Worm (Caenorhabditis elegans): ENCODE data around the gene Y47A7.2.

Gene Y47A7.2

ce11 chrV:5198240-5198639, at the start of gene Y47A7.2:
Y47A7.2 (minus strand) TSS chrV:5198340.
- TF ChIP-seq elt-1 (tag; optimal IDR thresholded peaks at IDR 0.05; ENCODE audit: borderline replicate concordance, insufficient read depth) = no peak
- no peak for TF ChIP-seq snpc-4 (tag; optimal IDR thresholded peaks at IDR 0.05)
- TF ChIP-seq pha-4 (tag; optimal IDR thresholded peaks at IDR 0.05) = no peak
- TF ChIP-seq mls-2 (tag; optimal IDR thresholded peaks at IDR 0.05) = no peak
- TF ChIP-seq unc-62 (GFP tag; optimal IDR thresholded peaks at IDR 0.05) = no peak
- no peak for TF ChIP-seq tbx-8 (GFP tag; optimal IDR thresholded peaks at IDR 0.05)
- TF ChIP-seq zip-8 (tag; optimal IDR thresholded peaks at IDR 0.05) = no peak
- TF ChIP-seq hlh-1 (tag; optimal IDR thresholded peaks at IDR 0.05) = no peak
- TF ChIP-seq elt-3 (tag; optimal IDR thresholded peaks at IDR 0.05) = no peak
- no peak for TF ChIP-seq ces-1 (GFP tag; optimal IDR thresholded peaks at IDR 0.05)
- TF ChIP-seq M03D4.4 (tag; optimal IDR thresholded peaks at IDR 0.05) = no peak
- TF ChIP-seq unc-120 (tag; optimal IDR thresholded peaks at IDR 0.05; ENCODE audit: poor library complexity, severe bottlenecking) = no peak
- no peak for TF ChIP-seq bed-3 (GFP tag; optimal IDR thresholded peaks at IDR 0.05)
- no peak for TF ChIP-seq ham-2 (GFP tag; optimal IDR thresholded peaks at IDR 0.05)

ce11 chrV:5243036-5243435, 44.9 kb upstream of the Y47A7.2 start, which contains the start of gene cest-35.1:
cest-35.1 (minus strand) TSS chrV:5243136.
- TF ChIP-seq elt-1 (tag; optimal IDR thresholded peaks at IDR 0.05; ENCODE audit: borderline replicate concordance, insufficient read depth) (no peak), M03D4.4 (tag; optimal IDR thresholded peaks at IDR 0.05) (no peak), lin-32 (GFP tag; optimal IDR thresholded peaks at IDR 0.05) (no peak), ceh-39 (tag; optimal IDR thresholded peaks at IDR 0.05) (no peak), blmp-1 (tag; optimal IDR thresholded peaks at IDR 0.05) (no peak), cnd-1 (tag; optimal IDR thresholded peaks at IDR 0.05) (no peak), unc-39 (tag; optimal IDR thresholded peaks at IDR 0.05) (no peak), pha-4 (tag; optimal IDR thresholded peaks at IDR 0.05) (no peak), ztf-11 (tag; optimal IDR thresholded peaks at IDR 0.05) (no peak), bed-3 (GFP tag; optimal IDR thresholded peaks at IDR 0.05) (no peak), flh-1 (GFP tag; optimal IDR thresholded peaks at IDR 0.05) (no peak), snpc-4 (tag; optimal IDR thresholded peaks at IDR 0.05) (no peak), drap-1 (GFP tag; optimal IDR thresholded peaks at IDR 0.05) (no peak), tbx-8 (GFP tag; optimal IDR thresholded peaks at IDR 0.05) (no peak), unc-120 (tag; optimal IDR thresholded peaks at IDR 0.05; ENCODE audit: poor library complexity, severe bottlenecking) (no peak), nhr-12 (tag; optimal IDR thresholded peaks at IDR 0.05) (no peak), nhr-2 (tag; optimal IDR thresholded peaks at IDR 0.05) (no peak), ceh-43 (GFP tag; optimal IDR thresholded peaks at IDR 0.05) (no peak), nhr-76 (tag; optimal IDR thresholded peaks at IDR 0.05) (no peak)

- TF ChIP-seq tbx-8 (GFP tag; optimal IDR thresholded peaks at IDR 0.05) = no peak
- TF ChIP-seq mep-1 (tag; optimal IDR thresholded peaks at IDR 0.05) = no peak
- TF ChIP-seq nhr-12 (tag; optimal IDR thresholded peaks at IDR 0.05) = no peak
These were observed 41.8 kb upstream of the Y47A7.2 start, which contains the start of gene B0238.15 for ce11 chrV:5239903-5240302. B0238.15 (plus strand) TSS chrV:5240203.

- no peak for TF ChIP-seq ztf-11 (tag; optimal IDR thresholded peaks at IDR 0.05)
- peak; percentile 28 for TF ChIP-seq ceh-39 (tag; optimal IDR thresholded peaks at IDR 0.05)
These were observed 41.3 kb upstream of the Y47A7.2 start, which contains the start of gene C52A10.3 for ce11 chrV:5239404-5239803. C52A10.3 (minus strand) TSS chrV:5239504.

ce11 chrV:5237116-5237515, 39.0 kb upstream of the Y47A7.2 start, which contains the start of gene cest-35.2:
cest-35.2 (minus strand) TSS chrV:5237216.
- TF ChIP-seq ceh-83 (GFP tag; optimal IDR thresholded peaks at IDR 0.05) (no peak), ztf-11 (tag; optimal IDR thresholded peaks at IDR 0.05) (no peak), drap-1 (GFP tag; optimal IDR thresholded peaks at IDR 0.05) (no peak), M03D4.4 (tag; optimal IDR thresholded peaks at IDR 0.05) (no peak), unc-39 (tag; optimal IDR thresholded peaks at IDR 0.05) (no peak), zip-8 (tag; optimal IDR thresholded peaks at IDR 0.05) (no peak), sptf-1 (tag; optimal IDR thresholded peaks at IDR 0.05) (no peak)

ce11 chrV:5233777-5234176, 35.6 kb upstream of the Y47A7.2 start, which contains the start of gene cest-32:
cest-32 (minus strand) TSS chrV:5233891.
- TF ChIP-seq nhr-2 (tag; optimal IDR thresholded peaks at IDR 0.05) (no peak), zip-8 (tag; optimal IDR thresholded peaks at IDR 0.05) (no peak), nhr-76 (tag; optimal IDR thresholded peaks at IDR 0.05) (no peak), tbx-8 (GFP tag; optimal IDR thresholded peaks at IDR 0.05) (no peak), pha-4 (tag; optimal IDR thresholded peaks at IDR 0.05) (no peak), nhr-28 (tag; optimal IDR thresholded peaks at IDR 0.05) (no peak), mls-2 (tag; optimal IDR thresholded peaks at IDR 0.05) (no peak), snpc-4 (tag; optimal IDR thresholded peaks at IDR 0.05) (no peak), mep-1 (tag; optimal IDR thresholded peaks at IDR 0.05) (no peak), ztf-11 (tag; optimal IDR thresholded peaks at IDR 0.05) (no peak)
